Worm (Caenorhabditis elegans) whole organism, L1 larva: ENCODE measurements around the gene haly-1.
A peak's percentile ranks its signal among the peaks of the same experiment; 100 is the strongest.

Experiments
- C34B4.2 ChIP-seq: sonication (generic microtip); optimal IDR thresholded peaks from 2 replicates; lab custom pipeline; 2017; ENCODE audit warnings: mild to moderate bottlenecking, missing genetic modification characterization, missing compliant biosample characterization
- aha-1 ChIP-seq: fragments of 150-350 bp; optimal IDR thresholded peaks from 2 replicates; lab custom pipeline; 2014; ENCODE audit warnings: missing biosample characterization, missing genetic modification characterization
- aly-2 ChIP-seq: fragments of 150-350 bp; optimal IDR thresholded peaks from 2 replicates; lab custom pipeline; 2014; ENCODE audit warnings: missing biosample characterization, missing genetic modification characterization
- ama-1 ChIP-seq: fragments of 150-350 bp; optimal IDR thresholded peaks from 2 replicates; lab custom pipeline; 2014
- ceh-63 ChIP-seq: fragments of 200-800 bp; sonication (Bioruptor generic); optimal IDR thresholded peaks from 2 replicates; lab custom pipeline; 2018; ENCODE audit warnings: mild to moderate bottlenecking, missing genetic modification characterization, missing compliant biosample characterization
- ceh-90 ChIP-seq: sonication (generic microtip); optimal IDR thresholded peaks from 2 replicates; lab custom pipeline; 2016; ENCODE audit warnings: missing genetic modification characterization, missing compliant biosample characterization
- dsc-1 ChIP-seq: sonication (generic microtip); optimal IDR thresholded peaks from 2 replicates; lab custom pipeline; 2016; ENCODE audit warnings: mild to moderate bottlenecking, missing genetic modification characterization, missing compliant biosample characterization
- efl-3 ChIP-seq: fragments of 200-800 bp; sonication (Bioruptor generic); optimal IDR thresholded peaks from 2 replicates; lab custom pipeline; 2018; ENCODE audit warnings: mild to moderate bottlenecking, missing genetic modification characterization, missing compliant biosample characterization
- elt-2 ChIP-seq: sonication (generic microtip); optimal IDR thresholded peaks from 2 replicates; lab custom pipeline; 2016; ENCODE audit warnings: missing genetic modification characterization, mild to moderate bottlenecking, inconsistent platforms, missing compliant biosample characterization, missing genetic modification reagents
- elt-3 ChIP-seq, 6 experiments: fragments of 150-350 bp in 1 of 6; sonication (generic microtip); optimal IDR thresholded peaks; 2 replicates each; lab custom pipeline; 2017 to 2018; ENCODE audit warnings: missing biosample characterization in 6 of 6, missing genetic modification characterization in 6 of 6, inconsistent platforms in 1 of 6
- ets-5 ChIP-seq: fragments of 200-800 bp; sonication (Bioruptor generic); IDR thresholded peaks from 2 replicates; pipeline ENCODE4 v1.3.6; 2022; ENCODE audit warnings: missing genetic modification characterization, missing compliant biosample characterization
- fkh-10 ChIP-seq: sonication (generic microtip); optimal IDR thresholded peaks from 2 replicates; lab custom pipeline; 2017; ENCODE audit warnings: missing biosample characterization, missing genetic modification reagents, missing genetic modification characterization
- fkh-4 ChIP-seq: sonication (generic microtip); optimal IDR thresholded peaks from 2 replicates; lab custom pipeline; 2016; ENCODE audit warnings: missing compliant biosample characterization, missing genetic modification characterization, borderline replicate concordance
- fos-1 ChIP-seq: fragments of 150-350 bp; optimal IDR thresholded peaks from 2 replicates; lab custom pipeline; 2014; ENCODE audit warnings: missing biosample characterization, missing genetic modification characterization
- hlh-4 ChIP-seq: sonication (generic microtip); optimal IDR thresholded peaks from 2 replicates; lab custom pipeline; 2016; ENCODE audit warnings: mild to moderate bottlenecking, missing genetic modification characterization, missing compliant biosample characterization
- hpl-2 ChIP-seq: fragments of 150-350 bp; optimal IDR thresholded peaks from 2 replicates; lab custom pipeline; 2014; ENCODE audit warnings: missing biosample characterization, missing genetic modification reagents, missing genetic modification characterization
- irx-1 ChIP-seq: sonication (generic microtip); optimal IDR thresholded peaks from 2 replicates; lab custom pipeline; 2016; ENCODE audit warnings: missing genetic modification characterization, missing compliant biosample characterization
- lin-13 ChIP-seq: fragments of 150-350 bp; optimal IDR thresholded peaks from 2 replicates; lab custom pipeline; 2014; ENCODE audit warnings: missing biosample characterization, missing genetic modification reagents, missing genetic modification characterization
- lin-14 ChIP-seq: fragments of 200-800 bp; sonication (Bioruptor generic); optimal IDR thresholded peaks from 2 replicates; lab custom pipeline; 2018; ENCODE audit warnings: mild to moderate bottlenecking, missing genetic modification characterization, moderate library complexity, missing compliant biosample characterization
- lin-35 ChIP-seq, 2 experiments: fragments of 150-350 bp; optimal IDR thresholded peaks; 2 replicates each; lab custom pipeline; 2014; ENCODE audit warnings: missing biosample characterization in 2 of 2, missing genetic modification characterization in 2 of 2, missing genetic modification reagents in 2 of 2
- lin-39 ChIP-seq: fragments of 150-350 bp; optimal IDR thresholded peaks from 2 replicates; lab custom pipeline; 2014; ENCODE audit warnings: missing biosample characterization, missing genetic modification reagents, missing genetic modification characterization
- lsy-2 ChIP-seq, 2 experiments: fragments of 150-350 bp; optimal IDR thresholded peaks; 2 replicates each; lab custom pipeline; 2014; ENCODE audit warnings: missing biosample characterization in 2 of 2, missing genetic modification characterization in 2 of 2
- mab-9 ChIP-seq: fragments of 200-800 bp; sonication (Bioruptor generic); IDR thresholded peaks from 2 replicates; pipeline ENCODE4 v1.3.6; 2022; ENCODE audit warnings: missing genetic modification reagents, missing genetic modification characterization, missing compliant biosample characterization
- nhr-11 ChIP-seq: fragments of 150-350 bp; optimal IDR thresholded peaks from 2 replicates; lab custom pipeline; 2014; ENCODE audit warnings: missing biosample characterization, missing genetic modification characterization
- nhr-12 ChIP-seq: sonication (generic microtip); optimal IDR thresholded peaks from 2 replicates; lab custom pipeline; 2017; ENCODE audit warnings: missing biosample characterization, missing genetic modification characterization
- nhr-19 ChIP-seq: fragments of 200-800 bp; sonication (Bioruptor generic); conservative IDR thresholded peaks from 2 replicates; pipeline ENCODE4 v1.3.6; 2022; ENCODE audit warnings: missing genetic modification characterization, missing compliant biosample characterization
- nhr-20 ChIP-seq: sonication (generic microtip); optimal IDR thresholded peaks from 2 replicates; lab custom pipeline; 2016; ENCODE audit warnings: mild to moderate bottlenecking, missing genetic modification characterization, missing compliant biosample characterization
- nhr-71 ChIP-seq: sonication (generic microtip); optimal IDR thresholded peaks from 2 replicates; lab custom pipeline; 2016; ENCODE audit warnings: mild to moderate bottlenecking, missing genetic modification characterization, moderate library complexity, missing compliant biosample characterization
- nhr-84 ChIP-seq: sonication (generic microtip); optimal IDR thresholded peaks from 2 replicates; lab custom pipeline; 2017; ENCODE audit warnings: missing biosample characterization, missing genetic modification characterization
- nhr-85 ChIP-seq: sonication (generic microtip); peaks from one replicate; lab custom pipeline; 2016; ENCODE audit warnings: missing genetic modification characterization, inconsistent platforms, missing compliant biosample characterization
- nhr-90 ChIP-seq: sonication (generic microtip); optimal IDR thresholded peaks from 2 replicates; lab custom pipeline; 2016; ENCODE audit warnings: mild to moderate bottlenecking, missing genetic modification characterization, missing compliant biosample characterization; ENCODE audit not compliant: poor library complexity
- rnt-1 ChIP-seq: sonication (generic microtip); optimal IDR thresholded peaks from 2 replicates; lab custom pipeline; 2016; ENCODE audit warnings: mild to moderate bottlenecking, missing genetic modification characterization, moderate library complexity, missing compliant biosample characterization
- snu-23 ChIP-seq: sonication (generic microtip); optimal IDR thresholded peaks from 2 replicates; lab custom pipeline; 2016; ENCODE audit warnings: missing genetic modification characterization, missing compliant biosample characterization
- sox-4 ChIP-seq: sonication (generic microtip); optimal IDR thresholded peaks from 2 replicates; lab custom pipeline; 2016; ENCODE audit warnings: missing genetic modification characterization, missing compliant biosample characterization
- sup-37 ChIP-seq: fragments of 200-800 bp; sonication (Bioruptor generic); optimal IDR thresholded peaks from 2 replicates; lab custom pipeline; 2018; ENCODE audit warnings: mild to moderate bottlenecking, missing genetic modification characterization, missing compliant biosample characterization
- swsn-7 ChIP-seq: sonication (generic microtip); optimal IDR thresholded peaks from 2 replicates; lab custom pipeline; 2016; ENCODE audit warnings: missing genetic modification characterization, missing compliant biosample characterization
- tbx-2 ChIP-seq: sonication (generic microtip); optimal IDR thresholded peaks from 2 replicates; lab custom pipeline; 2016; ENCODE audit warnings: missing genetic modification characterization, missing compliant biosample characterization
- tlp-1 ChIP-seq: fragments of 150-350 bp; optimal IDR thresholded peaks from 2 replicates; lab custom pipeline; 2014; ENCODE audit warnings: missing biosample characterization, missing genetic modification characterization
- unc-130 ChIP-seq: fragments of 150-350 bp; optimal IDR thresholded peaks from 2 replicates; lab custom pipeline; 2017; ENCODE audit warnings: missing biosample characterization, missing genetic modification characterization, inconsistent platforms
- unc-62 ChIP-seq: fragments of 150-350 bp; optimal IDR thresholded peaks from 2 replicates; lab custom pipeline; 2014; ENCODE audit warnings: missing biosample characterization, missing genetic modification reagents, missing genetic modification characterization
- unc-86 ChIP-seq: sonication (generic microtip); optimal IDR thresholded peaks from 2 replicates; lab custom pipeline; 2016; ENCODE audit warnings: missing genetic modification characterization, missing compliant biosample characterization
- vab-15 ChIP-seq: sonication (generic microtip); optimal IDR thresholded peaks from 2 replicates; lab custom pipeline; 2017; ENCODE audit warnings: missing genotype, mild to moderate bottlenecking, missing genetic modification characterization, missing compliant biosample characterization
- xbp-1 ChIP-seq: sonication (generic microtip); optimal IDR thresholded peaks from 2 replicates; lab custom pipeline; 2016; ENCODE audit warnings: missing genetic modification characterization, missing compliant biosample characterization
- zag-1 ChIP-seq: fragments of 150-350 bp; optimal IDR thresholded peaks from 2 replicates; lab custom pipeline; 2014; ENCODE audit warnings: missing biosample characterization, missing genetic modification characterization
- ztf-4 ChIP-seq: fragments of 150-350 bp; optimal IDR thresholded peaks from 2 replicates; lab custom pipeline; 2014; ENCODE audit warnings: missing biosample characterization, missing genetic modification characterization

The haly-1 gene

ce11 chrX:10914421-10915277 lies 18.3 kb upstream of the haly-1 start (continued):
- TF ChIP-seq elt-3 (tag; optimal IDR thresholded peaks at IDR 0.05; lab: Kevin White, UChicago) (peak in 1 of 6 experiments; percentile 11), tlp-1 (tag; lab: Kevin White, UChicago) (no peak), C34B4.2 (tag; lab: Kevin White, UChicago) (no peak), ama-1 (lab: Kevin White, UChicago) (no peak), snu-23 (no peak), efl-3 (GFP tag; lab: Kevin White, UChicago) (no peak), lsy-2 (tag; optimal IDR thresholded peaks at IDR 0.05; lab: Kevin White, UChicago) (no peak), nhr-71 (tag; lab: Kevin White, UChicago) (peak; percentile 8)

- TF ChIP-seq ets-5 (GFP tag; lab: Robert Waterston, UW) (no peak), irx-1 (tag; lab: Kevin White, UChicago) (no peak), ceh-63 (GFP tag; lab: Kevin White, UChicago) (no peak), nhr-19 (GFP tag; lab: Robert Waterston, UW) (no peak), fos-1 (tag; lab: Kevin White, UChicago) (no peak), elt-2 (tag; lab: Kevin White, UChicago) (no peak), aly-2 (tag; lab: Kevin White, UChicago) (no peak), ceh-90 (tag; lab: Kevin White, UChicago) (no peak), sup-37 (no peak), mab-9 (GFP tag; lab: Robert Waterston, UW) (no peak), unc-130 (no peak)
Measured at ce11 chrX:10913981-10914380, 17.6 kb upstream of the haly-1 start, which contains the start of gene F47B10.9. Gene F47B10.9, minus strand, starts transcription at chrX:10914081.

ce11 chrX:10910716-10911115 lies 14.3 kb upstream of the haly-1 start, which contains the start of gene F47B10.8:
Gene F47B10.8, minus strand, starts transcription at chrX:10910816.
- TF ChIP-seq vab-15 (tag; lab: Kevin White, UChicago) (no peak), rnt-1 (tag; lab: Kevin White, UChicago) (peak; percentile 34)
- TF ChIP-seq, all 84 proteins: peak for 1

ce11 chrX:10909661-10910060 lies 13.3 kb upstream of the haly-1 start:
- TF ChIP-seq elt-3 (tag; optimal IDR thresholded peaks at IDR 0.05; lab: Kevin White, UChicago) = no peak
- TF ChIP-seq aha-1 (tag; lab: Kevin White, UChicago) = no peak
- TF ChIP-seq swsn-7 (tag; lab: Kevin White, UChicago) = no peak
- TF ChIP-seq nhr-85 (tag; lab: Kevin White, UChicago) = no peak
- no peak for TF ChIP-seq zag-1 (tag; lab: Kevin White, UChicago)
- TF ChIP-seq nhr-20 (tag; lab: Kevin White, UChicago) = no peak
- no peak for TF ChIP-seq xbp-1 (tag; lab: Kevin White, UChicago)
- TF ChIP-seq fkh-4 (tag; lab: Kevin White, UChicago) = no peak
- no peak for TF ChIP-seq fkh-10 (GFP tag; lab: Kevin White, UChicago)
- TF ChIP-seq elt-2 (tag; lab: Kevin White, UChicago) = no peak
- peak; percentile 36 for TF ChIP-seq lin-39 (tag; lab: Kevin White, UChicago)
- TF ChIP-seq nhr-71 (tag; lab: Kevin White, UChicago) = peak; percentile 60
- TF ChIP-seq lin-14 (GFP tag; lab: Kevin White, UChicago) = peak; percentile 69
- no peak for TF ChIP-seq nhr-11
- TF ChIP-seq unc-62 (GFP tag; lab: Kevin White, UChicago) = no peak
- TF ChIP-seq nhr-19 (GFP tag; lab: Robert Waterston, UW) = peak; percentile 34; the same call in 1 of the 2 replicates
- TF ChIP-seq lin-13 = no peak
- no peak for TF ChIP-seq hpl-2 (GFP tag; lab: Kevin White, UChicago)
- TF ChIP-seq unc-86 (tag; lab: Kevin White, UChicago) = no peak
- no peak for TF ChIP-seq nhr-90 (tag; lab: Kevin White, UChicago)
- TF ChIP-seq rnt-1 (tag; lab: Kevin White, UChicago) = peak; percentile 70
- no peak for TF ChIP-seq ztf-4 (tag; lab: Kevin White, UChicago)
- TF ChIP-seq irx-1 (tag; lab: Kevin White, UChicago) = no peak
- TF ChIP-seq vab-15 (tag; lab: Kevin White, UChicago) = no peak
- no peak for TF ChIP-seq lin-35 (GFP tag; optimal IDR thresholded peaks at IDR 0.05; lab: Kevin White, UChicago)
- no peak for TF ChIP-seq ama-1 (lab: Kevin White, UChicago)
- TF ChIP-seq nhr-12 = no peak
- TF ChIP-seq nhr-84 (tag; lab: Kevin White, UChicago) = no peak
- no peak for TF ChIP-seq unc-130
- no peak for TF ChIP-seq sox-4 (tag; lab: Kevin White, UChicago)
- TF ChIP-seq hlh-4 (tag; lab: Kevin White, UChicago) = no peak
- TF ChIP-seq dsc-1 (tag; lab: Kevin White, UChicago) = no peak
- TF ChIP-seq tbx-2 (tag; lab: Kevin White, UChicago) = no peak
